Worm (Caenorhabditis elegans) whole organism, mixed stage, embryonic: Measurements from ENCODE around the gene gtl-1.

Experiments
- blmp-1 ChIP-seq: fragments of 150-350 bp; optimal IDR thresholded peaks from 2 replicates; lab custom pipeline; 2014; ENCODE audit warnings: missing biosample characterization, missing genetic modification characterization
- elt-3 ChIP-seq: fragments of 150-350 bp; optimal IDR thresholded peaks from 2 replicates; lab custom pipeline; 2014; ENCODE audit warnings: missing biosample characterization, missing genetic modification characterization
- flh-1 ChIP-seq: fragments of 200-800 bp; sonication (Bioruptor generic); optimal IDR thresholded peaks from 2 replicates; lab custom pipeline; 2018; ENCODE audit warnings: mild to moderate bottlenecking, missing genetic modification characterization, moderate library complexity, missing compliant biosample characterization
- mab-5 ChIP-seq: fragments of 150-350 bp; optimal IDR thresholded peaks from 2 replicates; lab custom pipeline; 2014; ENCODE audit warnings: missing biosample characterization, missing genetic modification characterization
- mls-2 ChIP-seq: sonication (generic microtip); optimal IDR thresholded peaks from 2 replicates; lab custom pipeline; 2016; ENCODE audit warnings: mild to moderate bottlenecking, missing genetic modification characterization, moderate library complexity, missing compliant biosample characterization
- nhr-2 ChIP-seq: fragments of 150-350 bp; optimal IDR thresholded peaks from 2 replicates; lab custom pipeline; 2014; ENCODE audit warnings: missing biosample characterization, missing genetic modification characterization
- nhr-28 ChIP-seq: fragments of 150-350 bp; optimal IDR thresholded peaks from 2 replicates; lab custom pipeline; 2014; ENCODE audit warnings: missing biosample characterization, missing genetic modification characterization
- nhr-76 ChIP-seq: sonication (generic microtip); optimal IDR thresholded peaks from 2 replicates; lab custom pipeline; 2017; ENCODE audit warnings: missing biosample characterization, missing genetic modification characterization
- pha-4 ChIP-seq: fragments of 150-350 bp; optimal IDR thresholded peaks from 2 replicates; lab custom pipeline; 2018; ENCODE audit warnings: missing biosample characterization, missing genetic modification reagents, missing genetic modification characterization
- snpc-4 ChIP-seq: fragments of 150-350 bp; optimal IDR thresholded peaks from 2 replicates; lab custom pipeline; 2014; ENCODE audit warnings: missing biosample characterization, missing genetic modification characterization
- sptf-1 ChIP-seq: sonication (generic microtip); optimal IDR thresholded peaks from 2 replicates; lab custom pipeline; 2017; ENCODE audit warnings: mild to moderate bottlenecking, missing genetic modification characterization, moderate library complexity, missing compliant biosample characterization
- zip-8 ChIP-seq: fragments of 150-350 bp; optimal IDR thresholded peaks from 2 replicates; lab custom pipeline; 2014; ENCODE audit warnings: missing biosample characterization, missing genetic modification characterization
- ztf-11 ChIP-seq: fragments of 150-350 bp; optimal IDR thresholded peaks from 2 replicates; lab custom pipeline; 2014; ENCODE audit warnings: missing biosample characterization, missing genetic modification characterization

DNA sequence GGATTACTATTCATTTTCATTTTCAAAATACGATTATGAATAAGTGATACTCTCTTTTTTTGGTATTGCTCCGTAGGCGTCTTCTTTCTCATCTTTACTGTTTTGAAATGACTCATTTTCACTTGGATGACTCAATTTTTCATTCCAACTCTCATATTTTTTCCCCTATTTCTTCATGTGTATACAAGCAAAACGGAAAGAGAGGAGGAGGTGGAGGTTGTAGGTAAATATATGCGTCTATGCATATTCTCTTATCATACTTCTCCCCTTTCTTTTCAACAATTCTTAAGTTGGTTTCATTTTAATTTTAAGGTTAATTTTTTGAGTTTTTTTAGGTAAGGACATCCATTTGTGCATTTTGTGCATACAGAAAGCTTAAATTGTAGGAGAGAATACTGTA, 26.8 kb upstream of the gtl-1 start:
- TF ChIP-seq sptf-1 (tag; lab: Kevin White, UChicago) (no peak), flh-1 (GFP tag; lab: Kevin White, UChicago) (no peak), zip-8 (tag; lab: Kevin White, UChicago) (no peak), mab-5 (tag; lab: Kevin White, UChicago) (no peak), nhr-76 (tag; lab: Kevin White, UChicago) (no peak), mls-2 (tag; lab: Kevin White, UChicago) (no peak), ztf-11 (tag; lab: Kevin White, UChicago) (no peak), blmp-1 (no peak), snpc-4 (tag; lab: Kevin White, UChicago) (no peak), pha-4 (tag; lab: Kevin White, UChicago) (no peak), nhr-28 (tag; lab: Kevin White, UChicago) (no peak), elt-3 (tag; lab: Kevin White, UChicago) (no peak), nhr-2 (no peak)
